Fruit fly (Drosophila melanogaster): ENCODE data around the gene Svil.

Gene Svil

dm6 chr3L:2536969-2537600, 159.6 kb downstream of the Svil start:
- TF ChIP-seq fru (GFP tag; optimal IDR thresholded peaks at IDR 0.05) (no peak), tai (GFP tag; optimal IDR thresholded peaks at IDR 0.05) (no peak), ey (GFP tag; optimal IDR thresholded peaks at IDR 0.05) (no peak), Myc (optimal IDR thresholded peaks at IDR 0.05) (no peak), Hnf4 (GFP tag; optimal IDR thresholded peaks at IDR 0.05) (peak; percentile 20), sage (GFP tag; optimal IDR thresholded peaks at IDR 0.05) (no peak), Vsx2 (GFP tag; optimal IDR thresholded peaks at IDR 0.05; ENCODE audit: partially characterized antibody) (no peak), GATAd (GFP tag; optimal IDR thresholded peaks at IDR 0.05) (no peak), usp (GFP tag; optimal IDR thresholded peaks at IDR 0.05) (no peak), foxo (GFP tag; optimal IDR thresholded peaks at IDR 0.05) (peak in 1 of 2 experiments; percentile 6)

dm6 chr3L:2541361-2541760, 163.9 kb downstream of the Svil start:
- TF ChIP-seq Hnf4 (GFP tag; optimal IDR thresholded peaks at IDR 0.05) (no peak), CrebA (GFP tag; optimal IDR thresholded peaks at IDR 0.05; ENCODE audit: borderline replicate concordance) (no peak), CG32264 (GFP tag; optimal IDR thresholded peaks at IDR 0.05) (no peak), Abd-B (GFP tag; optimal IDR thresholded peaks at IDR 0.05) (no peak)

- TF ChIP-seq HLH106 (tag; optimal IDR thresholded peaks at IDR 0.05) (no peak), br (GFP tag; optimal IDR thresholded peaks at IDR 0.05) (no peak), Hnf4 (GFP tag; optimal IDR thresholded peaks at IDR 0.05) (no peak), dsf (GFP tag; optimal IDR thresholded peaks at IDR 0.05; ENCODE audit: borderline replicate concordance) (no peak), usp (GFP tag; optimal IDR thresholded peaks at IDR 0.05) (no peak), Hr78 (GFP tag; optimal IDR thresholded peaks at IDR 0.05) (no peak), woc (GFP tag; optimal IDR thresholded peaks at IDR 0.05) (no peak), tai (GFP tag; optimal IDR thresholded peaks at IDR 0.05) (no peak), N (GFP tag; optimal IDR thresholded peaks at IDR 0.05) (no peak), Mio (GFP tag; optimal IDR thresholded peaks at IDR 0.05) (no peak), brk (GFP tag; optimal IDR thresholded peaks at IDR 0.05) (no peak)
Measured at dm6 chr3L:2544435-2545076, 167.1 kb downstream of the Svil start.

- TF ChIP-seq Myc (optimal IDR thresholded peaks at IDR 0.05) (no peak), CG9705 (GFP tag; optimal IDR thresholded peaks at IDR 0.05) (no peak), Mio (GFP tag; optimal IDR thresholded peaks at IDR 0.05) (no peak), dsf (GFP tag; optimal IDR thresholded peaks at IDR 0.05; ENCODE audit: borderline replicate concordance) (no peak), brk (GFP tag; optimal IDR thresholded peaks at IDR 0.05) (no peak), OdsH (GFP tag; optimal IDR thresholded peaks at IDR 0.05) (no peak), CG32264 (GFP tag; optimal IDR thresholded peaks at IDR 0.05) (no peak), rgr (GFP tag; optimal IDR thresholded peaks at IDR 0.05) (no peak)
Measured at dm6 chr3L:2545077-2545453, 167.6 kb downstream of the Svil start.

- TF ChIP-seq dmrt93B (GFP tag; optimal IDR thresholded peaks at IDR 0.05), result no peak
- TF ChIP-seq Hr83 (GFP tag; optimal IDR thresholded peaks at IDR 0.05; ENCODE audit: poor library complexity, severe bottlenecking), result peak; percentile 30
- TF ChIP-seq Hnf4 (GFP tag; optimal IDR thresholded peaks at IDR 0.05), result peak; percentile 62
- no peak for TF ChIP-seq CG9705 (GFP tag; optimal IDR thresholded peaks at IDR 0.05)
- no peak for TF ChIP-seq Myc (optimal IDR thresholded peaks at IDR 0.05)
- no peak for TF ChIP-seq usp (GFP tag; optimal IDR thresholded peaks at IDR 0.05)
- TF ChIP-seq fru (GFP tag; optimal IDR thresholded peaks at IDR 0.05), result no peak
- TF ChIP-seq Sp1 (GFP tag; optimal IDR thresholded peaks at IDR 0.05), result no peak
- no peak for TF ChIP-seq HLH106 (tag; optimal IDR thresholded peaks at IDR 0.05)
- no peak for TF ChIP-seq Dif (GFP tag; optimal IDR thresholded peaks at IDR 0.05; ENCODE audit: partially characterized antibody)
- no peak for TF ChIP-seq lola (GFP tag; optimal IDR thresholded peaks at IDR 0.05)
- no peak for TF ChIP-seq sv (GFP tag; optimal IDR thresholded peaks at IDR 0.05)
- TF ChIP-seq psq (GFP tag; optimal IDR thresholded peaks at IDR 0.05), result peak; percentile 32
- no peak for TF ChIP-seq Jra (GFP tag; optimal IDR thresholded peaks at IDR 0.05)
- TF ChIP-seq Mio (GFP tag; optimal IDR thresholded peaks at IDR 0.05), result no peak
- no peak for TF ChIP-seq dl (GFP tag; optimal IDR thresholded peaks at IDR 0.05; ENCODE audit: insufficient read depth in 1 of 2, partially characterized antibody in 2 of 2)
- no peak for TF ChIP-seq foxo (GFP tag; optimal IDR thresholded peaks at IDR 0.05)
- no peak for TF ChIP-seq sage (GFP tag; optimal IDR thresholded peaks at IDR 0.05)
- no peak for TF ChIP-seq ey (GFP tag; optimal IDR thresholded peaks at IDR 0.05)
- TF ChIP-seq CrebA (GFP tag; optimal IDR thresholded peaks at IDR 0.05; ENCODE audit: borderline replicate concordance), result no peak
- TF ChIP-seq Abd-B (GFP tag; optimal IDR thresholded peaks at IDR 0.05), result no peak
- TF ChIP-seq Hr78 (GFP tag; optimal IDR thresholded peaks at IDR 0.05), result no peak
- TF ChIP-seq h (GFP tag; optimal IDR thresholded peaks at IDR 0.05), result peak; percentile 29
- no peak for TF ChIP-seq Rel (GFP tag; optimal IDR thresholded peaks at IDR 0.05)
- TF ChIP-seq Rel (tag; optimal IDR thresholded peaks at IDR 0.05), result no peak
Measured at dm6 chr3L:2545913-2546312, 168.5 kb downstream of the Svil start.
